Worm (Caenorhabditis elegans) whole organism, L3 larva: ENCODE data around the gene ZC155.4.

ENCODE experiments used
- nhr-11 ChIP-seq: fragments of 150-350 bp; optimal IDR thresholded peaks from 2 replicates; lab custom pipeline; 2014; ENCODE audit warnings: missing biosample characterization, missing genetic modification characterization
- nhr-25 ChIP-seq: sonication (generic microtip); optimal IDR thresholded peaks from 2 replicates; lab custom pipeline; 2017; ENCODE audit warnings: missing biosample characterization, missing genetic modification characterization
- ztf-11 ChIP-seq: fragments of 150-350 bp; optimal IDR thresholded peaks from 2 replicates; lab custom pipeline; 2014; ENCODE audit warnings: missing biosample characterization, missing genetic modification characterization

DNA sequence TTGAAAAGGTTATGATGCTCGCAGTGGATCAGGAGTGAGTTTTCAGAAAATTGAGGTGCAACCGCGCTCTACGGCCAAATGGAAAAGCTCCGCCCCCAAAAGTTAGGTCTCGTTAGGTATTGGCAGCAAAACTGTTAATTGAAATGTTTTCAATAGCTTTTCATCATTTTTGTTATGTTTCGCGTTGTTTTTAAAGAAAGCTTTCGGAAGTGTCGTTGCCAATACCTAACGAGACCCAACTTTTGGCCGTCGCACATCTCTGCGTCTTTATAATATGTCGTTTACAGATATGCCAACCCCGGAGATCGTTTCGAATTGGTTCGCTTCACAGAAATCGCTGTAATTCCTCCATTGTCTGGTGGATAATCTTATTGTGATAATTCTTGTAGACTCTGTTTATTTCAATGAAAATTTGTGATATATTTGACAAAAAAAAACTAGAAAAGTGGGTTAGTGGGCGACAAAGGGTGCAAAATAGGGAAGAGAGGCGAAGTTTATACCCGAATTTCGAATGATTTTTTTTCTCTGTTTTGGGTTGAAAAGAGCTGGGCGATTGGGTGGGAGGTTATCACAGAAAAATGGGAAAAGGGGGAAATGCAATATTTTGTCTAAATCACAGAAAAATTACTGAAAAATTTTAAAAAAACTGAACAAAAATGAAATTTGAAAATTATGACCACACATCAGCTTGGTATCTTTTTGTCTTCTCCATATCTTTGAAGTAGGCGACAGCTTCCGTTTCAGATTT is 18.8 kb downstream of the ZC155.4 start:
- TF ChIP-seq nhr-11 (tag; lab: Kevin White, UChicago) (no peak), nhr-25 (tag; lab: Kevin White, UChicago) (peak; percentile 31), ztf-11 (tag; lab: Kevin White, UChicago) (no peak)
